Worm (Caenorhabditis elegans) whole organism, L1 larva: Measurements from ENCODE around the gene F35D11.4.
A peak's percentile ranks its signal among the peaks of the same experiment; 100 is the strongest.

Experiments used
- C16A3.4 ChIP-seq: fragments of 150-350 bp; optimal IDR thresholded peaks from 2 replicates; lab custom pipeline; 2014; ENCODE audit warnings: missing biosample characterization, missing genetic modification characterization
- C34B4.2 ChIP-seq: sonication (generic microtip); optimal IDR thresholded peaks from 2 replicates; lab custom pipeline; 2017; ENCODE audit warnings: mild to moderate bottlenecking, missing genetic modification characterization, missing compliant biosample characterization
- Y116A8C.19 ChIP-seq: sonication (generic microtip); optimal IDR thresholded peaks from 2 replicates; lab custom pipeline; 2016; ENCODE audit warnings: missing compliant biosample characterization, missing genetic modification characterization, borderline replicate concordance
- aly-2 ChIP-seq: fragments of 150-350 bp; optimal IDR thresholded peaks from 2 replicates; lab custom pipeline; 2014; ENCODE audit warnings: missing biosample characterization, missing genetic modification characterization
- ama-1 ChIP-seq: fragments of 150-350 bp; optimal IDR thresholded peaks from 2 replicates; lab custom pipeline; 2014
- blmp-1 ChIP-seq: fragments of 150-350 bp; optimal IDR thresholded peaks from 2 replicates; lab custom pipeline; 2014; ENCODE audit warnings: missing biosample characterization, missing genetic modification characterization
- ceh-63 ChIP-seq: fragments of 200-800 bp; sonication (Bioruptor generic); optimal IDR thresholded peaks from 2 replicates; lab custom pipeline; 2018; ENCODE audit warnings: mild to moderate bottlenecking, missing genetic modification characterization, missing compliant biosample characterization
- ceh-82 ChIP-seq, 3 experiments: fragments of 150-350 bp in 1 of 3; sonication (generic microtip) in 2 of 3; optimal IDR thresholded peaks; 2 replicates each; lab custom pipeline; 2014 to 2017; ENCODE audit warnings: missing biosample characterization in 3 of 3, missing genetic modification characterization in 3 of 3
- efl-1 ChIP-seq, 4 experiments: fragments of 150-350 bp; optimal IDR thresholded peaks in 3 of 4; peaks in 1 of 4; 1 replicate in 1 of 4; 2 replicates in 3 of 4; lab custom pipeline; 2014; ENCODE audit warnings: missing biosample characterization in 2 of 4, missing genetic modification characterization in 2 of 4, missing genetic modification reagents in 2 of 4
- efl-3 ChIP-seq: fragments of 200-800 bp; sonication (Bioruptor generic); optimal IDR thresholded peaks from 2 replicates; lab custom pipeline; 2018; ENCODE audit warnings: mild to moderate bottlenecking, missing genetic modification characterization, missing compliant biosample characterization
- egl-27 ChIP-seq, 2 experiments: fragments of 150-350 bp in 1 of 2; sonication (generic microtip); optimal IDR thresholded peaks; 3 replicates each; lab custom pipeline; 2017 to 2018; ENCODE audit warnings: missing biosample characterization in 2 of 2, missing genetic modification characterization in 2 of 2, missing genetic modification reagents in 2 of 2
- elt-3 ChIP-seq, 6 experiments: fragments of 150-350 bp in 1 of 6; sonication (generic microtip); optimal IDR thresholded peaks; 2 replicates each; lab custom pipeline; 2017 to 2018; ENCODE audit warnings: missing biosample characterization in 6 of 6, missing genetic modification characterization in 6 of 6, inconsistent platforms in 1 of 6
- fkh-10 ChIP-seq: sonication (generic microtip); optimal IDR thresholded peaks from 2 replicates; lab custom pipeline; 2017; ENCODE audit warnings: missing biosample characterization, missing genetic modification reagents, missing genetic modification characterization
- fkh-4 ChIP-seq: sonication (generic microtip); optimal IDR thresholded peaks from 2 replicates; lab custom pipeline; 2016; ENCODE audit warnings: missing compliant biosample characterization, missing genetic modification characterization, borderline replicate concordance
- hlh-17 ChIP-seq: fragments of 200-800 bp; sonication (Bioruptor generic); optimal IDR thresholded peaks from 2 replicates; lab custom pipeline; 2018; ENCODE audit warnings: missing genetic modification characterization, mild to moderate bottlenecking, missing compliant biosample characterization, moderate library complexity, borderline replicate concordance
- hlh-4 ChIP-seq: sonication (generic microtip); optimal IDR thresholded peaks from 2 replicates; lab custom pipeline; 2016; ENCODE audit warnings: mild to moderate bottlenecking, missing genetic modification characterization, missing compliant biosample characterization
- hpl-2 ChIP-seq: fragments of 150-350 bp; optimal IDR thresholded peaks from 2 replicates; lab custom pipeline; 2014; ENCODE audit warnings: missing biosample characterization, missing genetic modification reagents, missing genetic modification characterization
- lin-14 ChIP-seq: fragments of 200-800 bp; sonication (Bioruptor generic); optimal IDR thresholded peaks from 2 replicates; lab custom pipeline; 2018; ENCODE audit warnings: mild to moderate bottlenecking, missing genetic modification characterization, moderate library complexity, missing compliant biosample characterization
- lin-15B ChIP-seq: fragments of 150-350 bp; sonication (generic microtip); optimal IDR thresholded peaks from 3 replicates; lab custom pipeline; 2014; ENCODE audit warnings: missing biosample characterization, missing genetic modification characterization
- lin-35 ChIP-seq, 2 experiments: fragments of 150-350 bp; optimal IDR thresholded peaks; 2 replicates each; lab custom pipeline; 2014; ENCODE audit warnings: missing biosample characterization in 2 of 2, missing genetic modification characterization in 2 of 2, missing genetic modification reagents in 2 of 2
- lin-39 ChIP-seq: fragments of 150-350 bp; optimal IDR thresholded peaks from 2 replicates; lab custom pipeline; 2014; ENCODE audit warnings: missing biosample characterization, missing genetic modification reagents, missing genetic modification characterization
- lir-3 ChIP-seq: sonication (generic microtip); optimal IDR thresholded peaks from 2 replicates; lab custom pipeline; 2016; ENCODE audit warnings: mild to moderate bottlenecking, missing genetic modification characterization, moderate library complexity, missing compliant biosample characterization; ENCODE audit not compliant: poor library complexity
- lsy-2 ChIP-seq, 2 experiments: fragments of 150-350 bp; optimal IDR thresholded peaks; 2 replicates each; lab custom pipeline; 2014; ENCODE audit warnings: missing biosample characterization in 2 of 2, missing genetic modification characterization in 2 of 2
- mab-9 ChIP-seq: fragments of 200-800 bp; sonication (Bioruptor generic); IDR thresholded peaks from 2 replicates; pipeline ENCODE4 v1.3.6; 2022; ENCODE audit warnings: missing genetic modification reagents, missing genetic modification characterization, missing compliant biosample characterization
- mef-2 ChIP-seq: fragments of 150-350 bp; optimal IDR thresholded peaks from 2 replicates; lab custom pipeline; 2014; ENCODE audit warnings: missing biosample characterization, missing genetic modification characterization
- nhr-12 ChIP-seq: sonication (generic microtip); optimal IDR thresholded peaks from 2 replicates; lab custom pipeline; 2017; ENCODE audit warnings: missing biosample characterization, missing genetic modification characterization
- nhr-20 ChIP-seq: sonication (generic microtip); optimal IDR thresholded peaks from 2 replicates; lab custom pipeline; 2016; ENCODE audit warnings: mild to moderate bottlenecking, missing genetic modification characterization, missing compliant biosample characterization
- nhr-28 ChIP-seq: fragments of 150-350 bp; optimal IDR thresholded peaks from 2 replicates; lab custom pipeline; 2014; ENCODE audit warnings: missing biosample characterization, missing genetic modification characterization
- nhr-71 ChIP-seq: sonication (generic microtip); optimal IDR thresholded peaks from 2 replicates; lab custom pipeline; 2016; ENCODE audit warnings: mild to moderate bottlenecking, missing genetic modification characterization, moderate library complexity, missing compliant biosample characterization
- nhr-76 ChIP-seq: sonication (generic microtip); optimal IDR thresholded peaks from 2 replicates; lab custom pipeline; 2017; ENCODE audit warnings: missing biosample characterization, missing genetic modification characterization
- nhr-85 ChIP-seq: sonication (generic microtip); peaks from one replicate; lab custom pipeline; 2016; ENCODE audit warnings: missing genetic modification characterization, inconsistent platforms, missing compliant biosample characterization
- pax-3 ChIP-seq: fragments of 200-800 bp; sonication (Bioruptor generic); optimal IDR thresholded peaks from 2 replicates; lab custom pipeline; 2018; ENCODE audit warnings: mild to moderate bottlenecking, missing genetic modification characterization, moderate library complexity, missing compliant biosample characterization
- pqm-1 ChIP-seq: sonication (generic microtip); optimal IDR thresholded peaks from 3 replicates; lab custom pipeline; 2017; ENCODE audit warnings: missing biosample characterization, missing genetic modification characterization
- rnt-1 ChIP-seq: sonication (generic microtip); optimal IDR thresholded peaks from 2 replicates; lab custom pipeline; 2016; ENCODE audit warnings: mild to moderate bottlenecking, missing genetic modification characterization, moderate library complexity, missing compliant biosample characterization
- skn-1 ChIP-seq: fragments of 150-350 bp; optimal IDR thresholded peaks from 2 replicates; lab custom pipeline; 2014; ENCODE audit warnings: missing biosample characterization, missing genetic modification characterization
- snu-23 ChIP-seq: sonication (generic microtip); optimal IDR thresholded peaks from 2 replicates; lab custom pipeline; 2016; ENCODE audit warnings: missing genetic modification characterization, missing compliant biosample characterization
- sptf-1 ChIP-seq: fragments of 150-350 bp; optimal IDR thresholded peaks from 2 replicates; lab custom pipeline; 2014; ENCODE audit warnings: missing biosample characterization, missing genetic modification characterization
- tbx-2 ChIP-seq: sonication (generic microtip); optimal IDR thresholded peaks from 2 replicates; lab custom pipeline; 2016; ENCODE audit warnings: missing genetic modification characterization, missing compliant biosample characterization
- unc-130 ChIP-seq: fragments of 150-350 bp; optimal IDR thresholded peaks from 2 replicates; lab custom pipeline; 2017; ENCODE audit warnings: missing biosample characterization, missing genetic modification characterization, inconsistent platforms
- unc-62 ChIP-seq: fragments of 150-350 bp; optimal IDR thresholded peaks from 2 replicates; lab custom pipeline; 2014; ENCODE audit warnings: missing biosample characterization, missing genetic modification reagents, missing genetic modification characterization
- unc-86 ChIP-seq: sonication (generic microtip); optimal IDR thresholded peaks from 2 replicates; lab custom pipeline; 2016; ENCODE audit warnings: missing genetic modification characterization, missing compliant biosample characterization
- unc-98 ChIP-seq: fragments of 200-800 bp; sonication (Bioruptor generic); IDR thresholded peaks from 2 replicates; pipeline ENCODE4 v1.3.6; 2022; ENCODE audit warnings: missing genetic modification characterization, missing compliant biosample characterization
- vab-15 ChIP-seq: sonication (generic microtip); optimal IDR thresholded peaks from 2 replicates; lab custom pipeline; 2017; ENCODE audit warnings: missing genotype, mild to moderate bottlenecking, missing genetic modification characterization, missing compliant biosample characterization
- zip-4 ChIP-seq: fragments of 200-800 bp; sonication (Bioruptor generic); optimal IDR thresholded peaks from 2 replicates; lab custom pipeline; 2018; ENCODE audit warnings: mild to moderate bottlenecking, missing genetic modification characterization, moderate library complexity, missing compliant biosample characterization

F35D11.4 gene

DNA sequence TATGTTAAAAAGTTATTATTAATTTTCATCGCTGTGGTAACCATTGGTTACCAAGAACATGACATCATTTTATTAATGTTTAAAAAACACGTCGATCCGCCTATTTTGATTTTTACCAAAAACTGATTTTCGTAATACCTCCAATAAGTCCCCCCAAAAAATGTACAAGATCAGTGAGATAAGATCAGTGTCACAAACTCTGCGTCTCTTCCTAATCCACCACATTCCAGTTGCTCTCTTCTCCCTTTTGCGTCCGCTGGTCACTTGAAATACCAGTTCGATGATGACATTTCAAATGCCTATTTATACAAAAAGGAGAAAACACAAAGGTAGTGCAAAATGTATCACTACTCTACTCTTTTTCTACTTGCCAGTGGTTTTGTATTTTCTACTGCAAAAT is 43.2 kb upstream of the F35D11.4 start, which contains the start of gene M03A1.8:
TSS of gene M03A1.8 (plus strand) at position 269 of the 400 bp plus-strand sequence.
- TF ChIP-seq efl-3 (GFP tag; lab: Kevin White, UChicago) (no peak), ceh-82 (tag; optimal IDR thresholded peaks at IDR 0.05; lab: Kevin White, UChicago) (no peak), vab-15 (tag; lab: Kevin White, UChicago) (no peak), fkh-10 (GFP tag; lab: Kevin White, UChicago) (no peak), mab-9 (GFP tag; lab: Robert Waterston, UW) (no peak), nhr-28 (tag; lab: Kevin White, UChicago) (no peak), snu-23 (GFP tag; lab: Kevin White, UChicago) (peak; percentile 4), pax-3 (tag; lab: Kevin White, UChicago) (no peak), unc-86 (tag; lab: Kevin White, UChicago) (no peak), unc-130 (tag; lab: Kevin White, UChicago) (no peak), skn-1 (tag; lab: Kevin White, UChicago) (no peak), nhr-76 (tag; lab: Kevin White, UChicago) (no peak), nhr-12 (tag; lab: Kevin White, UChicago) (no peak), hlh-4 (tag; lab: Kevin White, UChicago) (no peak), lin-14 (GFP tag; lab: Kevin White, UChicago) (peak; percentile 26), nhr-20 (tag; lab: Kevin White, UChicago) (peak; percentile 19), ama-1 (no peak), hpl-2 (GFP tag; lab: Kevin White, UChicago) (no peak), C16A3.4 (tag; lab: Kevin White, UChicago) (no peak), lin-35 (GFP tag; optimal IDR thresholded peaks at IDR 0.05; lab: Kevin White, UChicago) (no peak), ceh-63 (GFP tag; lab: Kevin White, UChicago) (no peak), Y116A8C.19 (tag; lab: Kevin White, UChicago) (no peak), lir-3 (tag; lab: Kevin White, UChicago) (no peak), hlh-17 (GFP tag; lab: Kevin White, UChicago) (no peak), lin-39 (tag; lab: Kevin White, UChicago) (no peak), tbx-2 (tag; lab: Kevin White, UChicago) (no peak), unc-62 (GFP tag; lab: Kevin White, UChicago) (no peak), lsy-2 (tag; optimal IDR thresholded peaks at IDR 0.05; lab: Kevin White, UChicago) (no peak), blmp-1 (peak; percentile 35), rnt-1 (peak; percentile 10), pqm-1 (tag; lab: Kevin White, UChicago) (no peak), nhr-85 (tag; lab: Kevin White, UChicago) (peak; percentile 83), C34B4.2 (no peak), lin-15B (tag; lab: Kevin White, UChicago) (no peak), nhr-71 (tag; lab: Kevin White, UChicago) (no peak), unc-98 (no peak), aly-2 (tag; lab: Kevin White, UChicago) (no peak), sptf-1 (tag; lab: Kevin White, UChicago) (no peak)

ce11 chrII:4562503-4563000 is 40.7 kb upstream of the F35D11.4 start, which contains the start of gene dao-2:
dao-2 (plus strand) TSS chrII:4562950.
- TF ChIP-seq efl-1 (optimal IDR thresholded peaks at IDR 0.05; lab: Kevin White, UChicago), result no peak
- peak in 1 of 2 experiments; percentile 59 for TF ChIP-seq efl-1 (GFP tag; optimal IDR thresholded peaks at IDR 0.05 in 1 of 2; lab: Kevin White, UChicago)
- no peak for TF ChIP-seq lin-35 (GFP tag; optimal IDR thresholded peaks at IDR 0.05; lab: Kevin White, UChicago)
- TF ChIP-seq egl-27 (tag; optimal IDR thresholded peaks at IDR 0.05; lab: Kevin White, UChicago), result no peak
- TF ChIP-seq blmp-1, result peak; percentile 68
- peak in 2 of 6 experiments; percentile 50 to 60 for TF ChIP-seq elt-3 (tag; optimal IDR thresholded peaks at IDR 0.05; lab: Kevin White, UChicago)
- TF ChIP-seq zip-4 (GFP tag; lab: Kevin White, UChicago), result no peak
- no peak for TF ChIP-seq mef-2 (tag; lab: Kevin White, UChicago)
- no peak for TF ChIP-seq fkh-4 (tag; lab: Kevin White, UChicago)
